Worm (Caenorhabditis elegans) whole organism, young adult: ENCODE data around the gene rnf-113.

Experiments
- B0035.1 ChIP-seq: sonication (generic microtip); optimal IDR thresholded peaks from 2 replicates; lab custom pipeline; 2016; ENCODE audit warnings: missing genetic modification characterization, mild to moderate bottlenecking, missing compliant biosample characterization, missing genotype, missing genetic modification reagents
- F22D6.2 ChIP-seq: sonication (generic microtip); optimal IDR thresholded peaks from 2 replicates; lab custom pipeline; 2016; ENCODE audit warnings: mild to moderate bottlenecking, missing genetic modification characterization, missing compliant biosample characterization
- ama-1 ChIP-seq, 3 experiments: fragments of 150-350 bp in 1 of 3; sonication (generic microtip) in 2 of 3; optimal IDR thresholded peaks; 2 replicates each; lab custom pipeline; 2014 to 2018; ENCODE audit warnings: missing biosample characterization in 2 of 3, missing genetic modification characterization in 2 of 3, missing genetic modification reagents in 2 of 3
- hrde-1 ChIP-seq: sonication (generic microtip); optimal IDR thresholded peaks from 2 replicates; lab custom pipeline; 2016; ENCODE audit warnings: missing genetic modification characterization, mild to moderate bottlenecking, missing compliant biosample characterization, moderate library complexity, missing genotype, missing genetic modification reagents, borderline replicate concordance
- let-526 ChIP-seq: fragments of 200-800 bp; sonication (Bioruptor generic); IDR thresholded peaks from 2 replicates; pipeline ENCODE4 v1.3.6; 2022; ENCODE audit warnings: missing genetic modification reagents, missing genetic modification characterization, missing compliant biosample characterization
- lin-35 ChIP-seq, 3 experiments: fragments of 150-350 bp in 2 of 3; sonication (generic microtip) in 1 of 3; optimal IDR thresholded peaks; 2 replicates each; lab custom pipeline; 2014 to 2018; ENCODE audit warnings: missing biosample characterization in 3 of 3, missing genetic modification characterization in 3 of 3, missing genetic modification reagents in 3 of 3
- ztf-6 ChIP-seq: fragments of 200-800 bp; sonication (Bioruptor generic); IDR thresholded peaks from 2 replicates; pipeline ENCODE4 v1.3.6; 2022; ENCODE audit warnings: missing genetic modification reagents, missing genetic modification characterization, missing compliant biosample characterization

DNA sequence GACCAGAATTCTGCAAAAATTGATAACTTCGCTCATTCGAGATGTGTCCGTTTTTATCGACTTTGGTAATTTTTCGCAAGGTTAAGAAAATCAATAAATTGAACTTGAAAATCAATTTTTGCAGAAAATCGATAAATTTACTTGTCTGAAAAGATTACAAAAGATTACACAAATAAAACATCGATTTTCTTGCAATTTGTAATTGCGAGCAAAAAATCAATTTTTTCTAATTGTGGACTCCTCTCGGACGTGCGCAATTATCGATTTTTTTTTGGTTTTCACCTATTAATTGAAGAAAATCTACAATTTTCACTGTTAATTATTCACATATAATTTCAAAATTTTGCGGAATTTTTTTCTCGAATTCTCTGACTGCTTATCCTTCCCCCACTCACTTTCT is 33.8 kb upstream of the rnf-113 start:
- TF ChIP-seq ztf-6 (no peak), B0035.1 (tag; lab: Kevin White, UChicago) (no peak), hrde-1 (tag; lab: Kevin White, UChicago) (no peak), let-526 (no peak), lin-35 (GFP tag; optimal IDR thresholded peaks at IDR 0.05; lab: Kevin White, UChicago) (no peak), ama-1 (optimal IDR thresholded peaks at IDR 0.05; lab: Kevin White, UChicago) (no peak), ama-1 (GFP tag; optimal IDR thresholded peaks at IDR 0.05; lab: Kevin White, UChicago) (no peak), F22D6.2 (tag; lab: Kevin White, UChicago) (no peak)
